Worm (Caenorhabditis elegans) whole organism, young adult: ENCODE results near the gene C06E2.1.
A peak's percentile ranks its signal among the peaks of the same experiment; 100 is the strongest.

ENCODE experiments used
- B0336.3 ChIP-seq: fragments of 200-800 bp; sonication (Bioruptor generic); IDR thresholded peaks from 2 replicates; pipeline ENCODE4 v1.3.6; 2022; ENCODE audit warnings: missing genetic modification characterization, missing compliant biosample characterization
- C06A6.2 ChIP-seq: fragments of 200-800 bp; sonication (Bioruptor generic); conservative IDR thresholded peaks from 2 replicates; pipeline ENCODE4 v1.3.6; 2022; ENCODE audit warnings: missing genetic modification characterization, missing compliant biosample characterization
- D2030.7 ChIP-seq: fragments of 200-800 bp; sonication (Bioruptor generic); IDR thresholded peaks from 2 replicates; pipeline ENCODE4 v1.3.6; 2022; ENCODE audit warnings: missing genetic modification reagents, missing genetic modification characterization, missing compliant biosample characterization
- F10E7.11 ChIP-seq: sonication (generic microtip); optimal IDR thresholded peaks from 2 replicates; lab custom pipeline; 2017; ENCODE audit warnings: mild to moderate bottlenecking, missing genetic modification characterization, moderate library complexity, missing compliant biosample characterization
- F22D6.2 ChIP-seq: sonication (generic microtip); optimal IDR thresholded peaks from 2 replicates; lab custom pipeline; 2016; ENCODE audit warnings: mild to moderate bottlenecking, missing genetic modification characterization, missing compliant biosample characterization
- F23B12.7 ChIP-seq: sonication (generic microtip); optimal IDR thresholded peaks from 2 replicates; lab custom pipeline; 2017; ENCODE audit warnings: missing genetic modification characterization, mild to moderate bottlenecking, missing compliant biosample characterization, antibody characterized with exemption, moderate library complexity; ENCODE audit not compliant: insufficient read depth
- F33H1.4 ChIP-seq: fragments of 200-800 bp; sonication (Bioruptor generic); IDR thresholded peaks from 2 replicates; pipeline ENCODE4 v1.3.6; 2022; ENCODE audit warnings: missing genetic modification reagents, missing genetic modification characterization, missing compliant biosample characterization
- F57A8.1 ChIP-seq: fragments of 200-800 bp; sonication (Bioruptor generic); optimal IDR thresholded peaks from 2 replicates; lab custom pipeline; 2018; ENCODE audit warnings: mild to moderate bottlenecking, missing genetic modification characterization, moderate library complexity, missing compliant biosample characterization
- Y79H2A.3 ChIP-seq: fragments of 200-800 bp; sonication (Bioruptor generic); conservative IDR thresholded peaks from 2 replicates; pipeline ENCODE4 v1.3.6; 2022; ENCODE audit warnings: missing genetic modification reagents, missing genetic modification characterization, missing compliant biosample characterization
- ZK185.1 ChIP-seq: sonication (generic microtip); optimal IDR thresholded peaks from 2 replicates; lab custom pipeline; 2016; ENCODE audit warnings: mild to moderate bottlenecking, missing genetic modification characterization, missing compliant biosample characterization; ENCODE audit not compliant: poor library complexity, severe bottlenecking
- ama-1 ChIP-seq, 3 experiments: fragments of 150-350 bp in 1 of 3; sonication (generic microtip) in 2 of 3; optimal IDR thresholded peaks; 2 replicates each; lab custom pipeline; 2014 to 2018; ENCODE audit warnings: missing biosample characterization in 2 of 3, missing genetic modification characterization in 2 of 3, missing genetic modification reagents in 2 of 3
- aptf-3 ChIP-seq: fragments of 200-800 bp; sonication (Bioruptor generic); IDR thresholded peaks from 2 replicates; pipeline ENCODE4 v1.3.6; 2022; ENCODE audit warnings: missing genetic modification characterization, missing compliant biosample characterization
- attf-3 ChIP-seq: fragments of 200-800 bp; sonication (Bioruptor generic); conservative IDR thresholded peaks from 2 replicates; pipeline ENCODE4 v1.3.6; 2022; ENCODE audit warnings: missing genetic modification reagents, missing genetic modification characterization, missing compliant biosample characterization
- attf-5 ChIP-seq: fragments of 200-800 bp; sonication (Bioruptor generic); optimal IDR thresholded peaks from 2 replicates; lab custom pipeline; 2018; ENCODE audit warnings: mild to moderate bottlenecking, missing genetic modification characterization, missing compliant biosample characterization
- bed-1 ChIP-seq: fragments of 200-800 bp; sonication (Bioruptor generic); IDR thresholded peaks from 2 replicates; pipeline ENCODE4 v1.3.6; 2022; ENCODE audit warnings: missing genetic modification reagents, missing genetic modification characterization, missing compliant biosample characterization
- bed-2 ChIP-seq: fragments of 200-800 bp; sonication (Bioruptor generic); IDR thresholded peaks from 2 replicates; pipeline ENCODE4 v1.3.6; 2022; ENCODE audit warnings: missing genetic modification reagents, missing genetic modification characterization, missing compliant biosample characterization
- cebp-1 ChIP-seq, 2 experiments: fragments of 200-800 bp in 1 of 2; sonication (Bioruptor generic) in 1 of 2; sonication (generic microtip) in 1 of 2; IDR thresholded peaks in 1 of 2; optimal IDR thresholded peaks in 1 of 2; 2 replicates each; pipeline versions ENCODE4 v1.3.6 to Lab custom; 2017 to 2022; ENCODE audit warnings: missing compliant biosample characterization in 2 of 2, missing genetic modification characterization in 2 of 2, mild to moderate bottlenecking in 1 of 2, missing genetic modification reagents in 1 of 2, moderate library complexity in 1 of 2
- ceh-100 ChIP-seq: fragments of 200-800 bp; sonication (Bioruptor generic); IDR thresholded peaks from 2 replicates; pipeline ENCODE4 v1.3.6; 2022; ENCODE audit warnings: missing genetic modification reagents, missing genetic modification characterization, missing compliant biosample characterization
- ceh-27 ChIP-seq: fragments of 200-800 bp; sonication (Bioruptor generic); optimal IDR thresholded peaks from 2 replicates; lab custom pipeline; 2018; ENCODE audit warnings: mild to moderate bottlenecking, missing genetic modification characterization, moderate library complexity, missing compliant biosample characterization
- ceh-91 ChIP-seq: fragments of 200-800 bp; sonication (Bioruptor generic); IDR thresholded peaks from 2 replicates; pipeline ENCODE4 v1.3.6; 2022; ENCODE audit warnings: missing genetic modification reagents, missing genetic modification characterization, missing compliant biosample characterization
- dox-1 ChIP-seq: fragments of 200-800 bp; sonication (Bioruptor generic); IDR thresholded peaks from 2 replicates; pipeline ENCODE4 v1.3.6; 2022; ENCODE audit warnings: missing genetic modification reagents, missing genetic modification characterization, missing compliant biosample characterization
- egl-18 ChIP-seq: fragments of 200-800 bp; sonication (Bioruptor generic); IDR thresholded peaks from 2 replicates; pipeline ENCODE4 v1.3.6; 2022; ENCODE audit warnings: missing genetic modification reagents, missing genetic modification characterization, missing compliant biosample characterization
- egrh-3 ChIP-seq: fragments of 200-800 bp; sonication (Bioruptor generic); IDR thresholded peaks from 2 replicates; pipeline ENCODE4 v1.3.6; 2022; ENCODE audit warnings: missing genetic modification reagents, missing genetic modification characterization, missing compliant biosample characterization
- fkh-3 ChIP-seq: sonication (generic microtip); optimal IDR thresholded peaks from 2 replicates; lab custom pipeline; 2016; ENCODE audit warnings: mild to moderate bottlenecking, missing genetic modification characterization, missing compliant biosample characterization
- hrde-1 ChIP-seq: sonication (generic microtip); optimal IDR thresholded peaks from 2 replicates; lab custom pipeline; 2016; ENCODE audit warnings: missing genetic modification characterization, mild to moderate bottlenecking, missing compliant biosample characterization, moderate library complexity, missing genotype, missing genetic modification reagents, borderline replicate concordance
- let-526 ChIP-seq: fragments of 200-800 bp; sonication (Bioruptor generic); IDR thresholded peaks from 2 replicates; pipeline ENCODE4 v1.3.6; 2022; ENCODE audit warnings: missing genetic modification reagents, missing genetic modification characterization, missing compliant biosample characterization
- lin-40 ChIP-seq: sonication (generic microtip); optimal IDR thresholded peaks from 2 replicates; lab custom pipeline; 2016; ENCODE audit warnings: missing genetic modification characterization, mild to moderate bottlenecking, missing compliant biosample characterization, missing genotype, missing genetic modification reagents
- lsl-1 ChIP-seq: fragments of 200-800 bp; sonication (Bioruptor generic); optimal IDR thresholded peaks from 2 replicates; lab custom pipeline; 2018; ENCODE audit warnings: mild to moderate bottlenecking, missing genetic modification characterization, moderate library complexity, missing compliant biosample characterization
- madf-10 ChIP-seq: sonication (generic microtip); optimal IDR thresholded peaks from 2 replicates; lab custom pipeline; 2016; ENCODE audit warnings: mild to moderate bottlenecking, missing genetic modification characterization, missing compliant biosample characterization
- madf-6 ChIP-seq: fragments of 200-800 bp; sonication (Bioruptor generic); IDR thresholded peaks from 2 replicates; pipeline ENCODE4 v1.3.6; 2022; ENCODE audit warnings: missing genetic modification reagents, missing genetic modification characterization, missing compliant biosample characterization
- mel-28 ChIP-seq: sonication (generic microtip); optimal IDR thresholded peaks from 2 replicates; lab custom pipeline; 2016; ENCODE audit warnings: borderline replicate concordance, mild to moderate bottlenecking, missing genetic modification characterization, missing compliant biosample characterization
- nfya-1 ChIP-seq: sonication (generic microtip); optimal IDR thresholded peaks from 2 replicates; lab custom pipeline; 2017; ENCODE audit warnings: antibody characterized with exemption, missing compliant biosample characterization, missing genetic modification characterization, borderline replicate concordance; ENCODE audit not compliant: insufficient read depth
- nfya-2 ChIP-seq: fragments of 200-800 bp; sonication (Bioruptor generic); IDR thresholded peaks from 2 replicates; pipeline ENCODE4 v1.3.6; 2022; ENCODE audit warnings: missing genetic modification reagents, missing genetic modification characterization, missing compliant biosample characterization
- snpc-1.3 ChIP-seq: sonication (generic microtip); optimal IDR thresholded peaks from 2 replicates; lab custom pipeline; 2017; ENCODE audit warnings: missing genetic modification characterization, mild to moderate bottlenecking, missing compliant biosample characterization, antibody characterized with exemption, moderate library complexity, missing genotype, missing genetic modification reagents; ENCODE audit not compliant: insufficient read depth
- snpc-4 ChIP-seq, 5 experiments: fragments of 150-350 bp in 1 of 5; sonication (generic microtip) in 4 of 5; optimal IDR thresholded peaks; 2 replicates each; lab custom pipeline; 2014 to 2018; ENCODE audit warnings: missing genetic modification characterization in 5 of 5, missing biosample characterization in 3 of 5, antibody characterized with exemption in 2 of 5, mild to moderate bottlenecking in 2 of 5, missing compliant biosample characterization in 2 of 5, missing genotype in 2 of 5, moderate library complexity in 2 of 5, missing genetic modification reagents in 1 of 5
- sptf-2 ChIP-seq: fragments of 200-800 bp; sonication (Bioruptor generic); optimal IDR thresholded peaks from 2 replicates; lab custom pipeline; 2018; ENCODE audit warnings: mild to moderate bottlenecking, missing genetic modification characterization, missing compliant biosample characterization
- ztf-22 ChIP-seq: fragments of 200-800 bp; sonication (Bioruptor generic); optimal IDR thresholded peaks from 2 replicates; lab custom pipeline; 2018; ENCODE audit warnings: mild to moderate bottlenecking, missing genetic modification characterization, moderate library complexity, missing compliant biosample characterization
- ztf-28 ChIP-seq: fragments of 200-800 bp; sonication (Bioruptor generic); IDR thresholded peaks from 2 replicates; pipeline ENCODE4 v1.3.6; 2022; ENCODE audit warnings: missing genetic modification reagents, missing genetic modification characterization, missing compliant biosample characterization
- ztf-3 ChIP-seq: fragments of 200-800 bp; sonication (Bioruptor generic); optimal IDR thresholded peaks from 2 replicates; lab custom pipeline; 2018; ENCODE audit warnings: mild to moderate bottlenecking, missing genetic modification characterization, missing compliant biosample characterization

Gene C06E2.1

ce11 chrX:8877162-8877561 lies 2.5 kb upstream of the C06E2.1 start (continued):
- TF ChIP-seq ama-1 (optimal IDR thresholded peaks at IDR 0.05; lab: Kevin White, UChicago) (no peak), ama-1 (GFP tag; optimal IDR thresholded peaks at IDR 0.05; lab: Kevin White, UChicago) (peak in 1 of 2 experiments; percentile 20), ztf-28 (GFP tag; lab: Robert Waterston, UW) (no peak), snpc-1.3 (peak; percentile 44), F10E7.11 (tag; lab: Kevin White, UChicago) (no peak), ZK185.1 (tag; lab: Kevin White, UChicago) (no peak), attf-5 (GFP tag; lab: Kevin White, UChicago) (no peak), mel-28 (tag; lab: Kevin White, UChicago) (no peak), Y79H2A.3 (GFP tag; lab: Robert Waterston, UW) (no peak), lin-40 (tag; lab: Kevin White, UChicago) (no peak), ceh-91 (no peak), snpc-4 (GFP tag; optimal IDR thresholded peaks at IDR 0.05; lab: Kevin White, UChicago) (peak; percentile 61), snpc-4 (tag; optimal IDR thresholded peaks at IDR 0.05; lab: Kevin White, UChicago) (no peak), F33H1.4 (GFP tag; lab: Robert Waterston, UW) (no peak), sptf-2 (GFP tag; lab: Kevin White, UChicago) (no peak), lsl-1 (no peak), nfya-1 (no peak), bed-1 (GFP tag; lab: Robert Waterston, UW) (no peak), D2030.7 (GFP tag; lab: Robert Waterston, UW) (no peak)

ce11 chrX:8875867-8876266 lies 1.2 kb upstream of the C06E2.1 start:
- TF ChIP-seq attf-3 (GFP tag; lab: Robert Waterston, UW) (no peak), ceh-100 (GFP tag; lab: Robert Waterston, UW) (no peak), aptf-3 (GFP tag; lab: Robert Waterston, UW) (no peak), snpc-1.3 (no peak), fkh-3 (no peak), F23B12.7 (tag; lab: Kevin White, UChicago) (no peak), ztf-28 (GFP tag; lab: Robert Waterston, UW) (no peak), ztf-22 (no peak), egrh-3 (GFP tag; lab: Robert Waterston, UW) (no peak), F22D6.2 (tag; lab: Kevin White, UChicago) (no peak), hrde-1 (no peak), dox-1 (GFP tag; lab: Robert Waterston, UW) (no peak), cebp-1 (GFP tag; IDR thresholded peaks at IDR 0.05; lab: Robert Waterston, UW) (no peak), cebp-1 (tag; optimal IDR thresholded peaks at IDR 0.05; lab: Kevin White, UChicago) (no peak), bed-2 (GFP tag; lab: Robert Waterston, UW) (no peak)

DNA sequence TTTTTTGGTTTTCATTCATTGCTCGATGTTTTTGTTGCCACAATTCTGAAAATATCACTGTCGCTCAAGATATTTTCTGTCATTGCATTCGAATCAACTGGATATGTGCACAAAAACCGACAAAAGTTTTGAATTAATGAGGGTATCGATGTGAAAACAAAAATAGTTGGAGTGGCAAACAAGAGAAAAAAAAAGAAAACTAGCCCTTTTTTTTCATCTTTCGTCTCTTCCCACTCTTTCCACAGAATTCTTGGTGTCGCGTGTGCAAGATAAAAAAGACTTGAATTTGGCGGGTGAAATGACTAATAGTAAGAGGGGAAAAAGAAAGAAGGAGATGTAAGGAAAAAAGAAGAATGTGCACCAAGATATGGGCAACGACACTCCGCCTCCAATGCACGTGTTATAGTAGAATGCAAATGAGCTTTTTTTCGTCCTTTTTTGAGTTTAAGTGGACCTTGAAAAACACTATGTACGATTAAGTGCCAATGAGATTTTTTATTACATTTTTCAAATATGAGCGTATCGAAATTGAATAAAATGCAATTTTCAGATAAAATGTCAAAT lies 5.5 kb downstream of the C06E2.1 start, which contains the start of the genes ubc-22 and ubc-21:
ubc-22 (minus strand) TSS at position 51 of the 564 bp plus-strand sequence.
ubc-21 (plus strand) TSS at position 514 of the 564 bp plus-strand sequence.
- TF ChIP-seq B0336.3 (GFP tag; lab: Robert Waterston, UW) = no peak
- no peak for TF ChIP-seq madf-6 (GFP tag; lab: Robert Waterston, UW)

DNA sequence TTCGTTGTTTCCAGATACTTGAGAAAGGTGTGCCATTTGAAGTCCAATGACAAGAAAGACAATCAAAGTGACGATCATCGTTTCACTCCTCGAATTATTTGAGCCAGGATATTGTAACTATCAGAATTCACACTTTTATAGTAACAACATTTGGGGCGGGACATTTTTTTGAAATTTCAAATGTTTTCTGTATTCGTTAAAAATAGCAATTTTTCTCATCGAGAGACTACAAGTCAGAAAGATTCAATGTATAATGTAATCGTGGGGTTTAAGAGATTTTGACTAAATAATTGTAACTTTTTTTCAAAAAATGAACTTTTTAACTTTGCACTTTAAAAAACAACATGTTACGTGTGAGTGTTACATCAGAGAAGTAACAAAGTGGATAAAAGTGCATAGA lies 8.1 kb downstream of the C06E2.1 start, which contains the start of gene ins-9:
ins-9 (minus strand) TSS at position 101 of the 400 bp plus-strand sequence.
- no peak for TF ChIP-seq let-526 (GFP tag; lab: Robert Waterston, UW)
- TF ChIP-seq ceh-27 (GFP tag; lab: Kevin White, UChicago) = no peak
- TF ChIP-seq egl-18 (GFP tag; lab: Robert Waterston, UW) = no peak
- TF ChIP-seq ztf-3 = no peak
- TF ChIP-seq lin-40 (tag; lab: Kevin White, UChicago) = no peak
- TF ChIP-seq nfya-2 (GFP tag; lab: Robert Waterston, UW) = no peak
- TF ChIP-seq madf-10 = no peak
- no peak for TF ChIP-seq C06A6.2
- no peak for TF ChIP-seq F57A8.1 (GFP tag; lab: Kevin White, UChicago)
- TF ChIP-seq dox-1 (GFP tag; lab: Robert Waterston, UW) = no peak
